Worm (Caenorhabditis elegans): Measurements from ENCODE around the gene dop-3.
A peak's percentile ranks its signal among the peaks of the same experiment; 100 is the strongest.

dop-3 gene

ce11 chrX:6569624-6570023 lies at the start of gene dop-3:
dop-3 (minus strand) TSS chrX:6569724.
- TF ChIP-seq him-1 (tag; optimal IDR thresholded peaks at IDR 0.05) (no peak), dao-5 (tag; optimal IDR thresholded peaks at IDR 0.05) (no peak), W03F9.2 (tag; optimal IDR thresholded peaks at IDR 0.05) (no peak)

- TF ChIP-seq him-1 (tag; optimal IDR thresholded peaks at IDR 0.05), result no peak
- TF ChIP-seq dao-5 (tag; optimal IDR thresholded peaks at IDR 0.05), result no peak
- no peak for TF ChIP-seq W03F9.2 (tag; optimal IDR thresholded peaks at IDR 0.05)
These were observed 49.2 kb upstream of the dop-3 start, which contains the start of gene kqt-1 for ce11 chrX:6618712-6619111. kqt-1 (plus strand) TSS chrX:6619012.

DNA sequence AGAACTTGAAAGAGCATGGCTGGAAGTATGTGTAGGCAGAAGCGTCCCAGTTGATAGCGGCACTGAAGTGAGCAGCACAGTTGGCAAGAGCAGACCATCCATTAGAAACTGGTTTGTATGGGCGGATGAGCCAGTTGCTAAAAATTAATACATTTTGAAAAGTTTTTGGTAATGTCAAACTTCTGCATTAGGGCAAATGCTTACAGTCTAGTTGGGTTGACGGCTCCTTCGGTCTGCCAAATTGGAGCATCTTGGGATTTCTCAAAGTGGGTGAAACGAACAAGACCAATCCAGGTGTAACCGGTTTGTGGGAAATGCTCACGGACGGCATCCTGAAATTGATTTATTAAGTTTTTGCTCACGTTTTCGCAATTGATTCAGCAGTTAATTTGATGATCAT lies 48.1 kb upstream of the dop-3 start:
- TF ChIP-seq W03F9.2 (tag; optimal IDR thresholded peaks at IDR 0.05) (no peak), dao-5 (tag; optimal IDR thresholded peaks at IDR 0.05) (no peak), him-1 (tag; optimal IDR thresholded peaks at IDR 0.05) (no peak)

- no peak for TF ChIP-seq W03F9.2 (tag; optimal IDR thresholded peaks at IDR 0.05)
- no peak for TF ChIP-seq him-1 (tag; optimal IDR thresholded peaks at IDR 0.05)
- TF ChIP-seq dao-5 (tag; optimal IDR thresholded peaks at IDR 0.05), result no peak
These were observed 44.0 kb upstream of the dop-3 start for ce11 chrX:6613537-6613936.

DNA sequence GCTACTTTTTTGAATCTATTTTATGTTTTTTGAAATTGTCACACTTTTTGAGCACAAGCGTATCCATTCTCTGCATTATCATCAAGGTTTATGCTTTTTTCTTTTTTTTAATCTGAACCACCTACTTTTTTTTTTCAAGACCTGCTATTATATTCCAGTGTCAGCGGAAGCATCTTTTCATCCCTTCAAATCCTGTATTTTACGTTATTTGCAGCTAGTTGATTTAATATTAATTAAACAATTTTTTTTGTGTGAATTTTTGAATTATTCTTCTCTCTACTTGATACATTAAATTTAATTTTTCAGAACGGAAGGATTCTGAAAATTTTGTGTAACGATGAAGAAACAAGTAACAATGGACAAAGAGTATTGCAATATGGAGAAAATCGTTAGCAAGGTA lies 40.2 kb upstream of the dop-3 start, which contains the start of gene C25B8.8:
Gene C25B8.8, plus strand, starts transcription at position 301 of the 400 bp plus-strand sequence.
- TF ChIP-seq W03F9.2 (tag; optimal IDR thresholded peaks at IDR 0.05), result no peak
- no peak for TF ChIP-seq him-1 (tag; optimal IDR thresholded peaks at IDR 0.05)
- TF ChIP-seq dao-5 (tag; optimal IDR thresholded peaks at IDR 0.05), result no peak

DNA sequence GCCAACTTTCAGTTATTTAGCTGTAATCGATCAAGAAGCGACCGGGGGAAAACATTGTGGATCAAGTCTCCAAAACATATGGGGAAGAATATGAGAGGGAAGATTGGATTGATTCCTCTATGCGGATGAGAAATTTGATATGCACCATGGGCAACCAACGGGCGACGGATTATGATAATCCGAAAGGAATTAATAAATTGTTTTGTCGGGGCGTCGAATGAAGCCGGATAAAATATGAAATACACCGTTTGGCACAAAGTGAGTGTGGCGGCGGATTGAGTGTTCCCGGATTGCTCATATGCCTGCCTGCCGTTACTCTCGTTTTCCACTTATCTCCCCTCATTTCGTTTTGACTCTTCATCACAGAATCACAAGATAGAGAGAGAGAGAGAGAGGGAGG lies 39.7 kb upstream of the dop-3 start:
- no peak for TF ChIP-seq him-1 (tag; optimal IDR thresholded peaks at IDR 0.05)
- TF ChIP-seq W03F9.2 (tag; optimal IDR thresholded peaks at IDR 0.05), result no peak
- no peak for TF ChIP-seq dao-5 (tag; optimal IDR thresholded peaks at IDR 0.05)

DNA sequence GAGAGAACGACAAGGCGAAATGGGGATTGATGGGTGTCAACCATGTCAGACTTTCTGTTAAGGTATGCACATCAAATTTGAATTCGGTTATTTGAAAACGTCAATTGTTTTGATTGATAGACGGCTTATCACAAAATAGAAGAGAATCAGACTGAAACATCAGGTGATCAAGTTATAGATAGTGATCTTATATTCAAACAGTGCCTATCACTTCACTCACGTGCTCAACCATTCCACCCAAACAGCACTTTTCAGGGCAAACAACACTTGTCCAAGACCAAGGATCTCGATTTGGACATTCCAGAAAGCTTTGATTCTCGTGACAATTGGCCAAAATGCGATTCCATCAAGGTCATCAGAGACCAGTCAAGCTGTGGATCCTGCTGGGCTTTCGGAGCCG lies 38.1 kb upstream of the dop-3 start:
- TF ChIP-seq him-1 (tag; optimal IDR thresholded peaks at IDR 0.05), result no peak
- no peak for TF ChIP-seq dao-5 (tag; optimal IDR thresholded peaks at IDR 0.05)
- no peak for TF ChIP-seq W03F9.2 (tag; optimal IDR thresholded peaks at IDR 0.05)

DNA sequence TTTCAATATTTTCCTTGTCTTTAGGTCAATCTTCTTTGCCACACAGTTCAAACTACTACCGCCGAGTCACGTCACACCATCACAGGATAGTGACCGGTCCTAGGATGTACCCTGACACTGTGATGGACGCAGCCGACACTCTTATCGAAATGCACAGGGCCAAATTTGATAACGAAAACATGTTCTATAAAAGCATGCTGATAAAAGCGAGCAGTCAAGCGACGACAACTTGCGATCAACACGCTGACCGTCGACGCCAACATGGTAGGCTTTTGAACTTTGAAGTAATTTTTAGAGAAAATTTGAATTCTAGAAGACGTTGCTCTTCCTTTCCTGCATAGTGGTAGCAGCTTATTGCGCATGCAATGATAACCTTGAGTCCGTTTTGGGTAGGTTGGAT lies 37.5 kb upstream of the dop-3 start, which contains the start of gene cpr-6:
Gene cpr-6, plus strand, starts transcription at position 217 of the 400 bp plus-strand sequence.
- TF ChIP-seq dao-5 (tag; optimal IDR thresholded peaks at IDR 0.05) (no peak), W03F9.2 (tag; optimal IDR thresholded peaks at IDR 0.05) (no peak), him-1 (tag; optimal IDR thresholded peaks at IDR 0.05) (no peak)

DNA sequence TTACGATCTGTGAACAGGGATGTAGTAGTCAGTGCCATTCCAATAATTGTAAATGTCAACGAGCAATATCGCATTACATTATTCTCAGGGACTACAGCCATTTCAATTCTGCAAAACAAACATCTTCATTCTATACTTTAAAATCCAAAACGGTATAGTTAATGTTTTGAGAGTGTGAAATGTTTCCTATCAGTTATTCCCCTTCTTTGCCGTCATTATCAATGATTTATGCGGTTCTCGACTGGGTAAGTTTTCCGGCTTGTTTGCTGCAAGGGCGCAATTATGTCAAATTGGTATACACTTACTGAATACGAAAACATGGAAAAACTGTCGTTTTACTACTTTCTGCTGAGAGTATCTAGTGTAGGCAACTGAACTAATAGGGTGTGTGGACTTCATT lies 33.6 kb upstream of the dop-3 start, which contains the start of gene F23G4.1:
Gene F23G4.1, minus strand, starts transcription at position 101 of the 400 bp plus-strand sequence.
- TF ChIP-seq dao-5 (tag; optimal IDR thresholded peaks at IDR 0.05) (no peak), W03F9.2 (tag; optimal IDR thresholded peaks at IDR 0.05) (no peak), him-1 (tag; optimal IDR thresholded peaks at IDR 0.05) (no peak)

DNA sequence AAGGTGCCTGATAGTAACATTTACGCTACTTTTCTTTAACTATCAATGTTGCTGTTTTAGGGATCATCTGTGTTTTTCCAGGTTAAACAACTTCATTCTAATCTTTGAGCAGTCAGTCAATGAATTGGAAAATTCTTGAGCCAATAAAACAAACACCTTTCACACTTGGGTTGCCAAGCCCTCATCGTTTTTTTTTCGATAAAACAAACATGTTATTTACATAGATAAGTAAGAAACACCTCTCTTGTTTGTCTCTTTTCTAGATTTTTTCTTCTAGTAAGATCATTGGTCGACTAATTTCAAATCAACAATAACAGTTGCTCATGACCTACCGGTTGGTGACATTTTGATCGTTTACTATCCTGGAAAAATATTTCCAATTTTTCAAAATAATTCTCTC lies 32.4 kb upstream of the dop-3 start:
- TF ChIP-seq dao-5 (tag; optimal IDR thresholded peaks at IDR 0.05) (no peak), him-1 (tag; optimal IDR thresholded peaks at IDR 0.05) (no peak), W03F9.2 (tag; optimal IDR thresholded peaks at IDR 0.05) (no peak)

DNA sequence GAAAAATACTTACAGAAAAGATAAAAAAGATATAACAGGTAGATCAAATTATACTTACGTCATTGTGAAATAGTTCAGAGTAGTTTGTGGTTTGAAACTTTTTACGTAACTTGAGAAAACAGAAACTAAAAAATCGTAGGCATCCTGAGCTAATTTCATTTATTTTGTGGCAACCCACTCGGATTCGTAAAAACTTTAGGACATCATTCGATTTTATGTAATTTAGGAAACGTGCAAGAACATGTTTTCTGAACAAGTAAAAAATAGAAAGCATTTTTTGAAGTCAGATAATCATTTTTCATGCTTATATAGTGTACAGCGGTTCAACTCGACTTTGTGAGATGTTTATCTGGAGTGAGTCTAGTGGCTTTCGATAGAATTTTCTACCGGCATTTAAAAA lies 29.2 kb upstream of the dop-3 start, which contains the start of gene hic-1:
Gene hic-1, minus strand, starts transcription at position 101 of the 400 bp plus-strand sequence.
- TF ChIP-seq W03F9.2 (tag; optimal IDR thresholded peaks at IDR 0.05), result no peak
- no peak for TF ChIP-seq him-1 (tag; optimal IDR thresholded peaks at IDR 0.05)
- TF ChIP-seq dao-5 (tag; optimal IDR thresholded peaks at IDR 0.05), result no peak

DNA sequence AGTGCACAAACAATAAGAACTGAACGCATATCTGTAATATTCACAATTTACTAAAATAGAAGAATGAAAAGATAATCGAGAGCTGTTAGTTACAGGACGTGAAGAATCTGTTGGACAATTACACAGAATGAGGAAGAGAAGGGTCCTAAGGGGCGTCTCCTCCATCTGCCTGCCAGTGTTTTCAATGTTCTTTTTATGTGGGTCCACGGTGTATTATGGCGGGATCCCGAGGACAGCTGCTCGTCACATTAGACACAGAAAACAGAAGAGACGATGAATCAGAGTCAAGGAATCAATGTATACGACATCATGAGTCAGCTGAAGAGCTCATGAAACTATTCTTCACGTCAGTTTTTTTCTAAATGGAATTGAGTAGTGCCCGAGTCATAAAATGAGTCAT lies 27.6 kb upstream of the dop-3 start, which contains the start of gene ttr-6:
Gene ttr-6, minus strand, starts transcription at position 33 of the 400 bp plus-strand sequence.
- TF ChIP-seq him-1 (tag; optimal IDR thresholded peaks at IDR 0.05) (no peak), W03F9.2 (tag; optimal IDR thresholded peaks at IDR 0.05) (no peak), dao-5 (tag; optimal IDR thresholded peaks at IDR 0.05) (no peak)

DNA sequence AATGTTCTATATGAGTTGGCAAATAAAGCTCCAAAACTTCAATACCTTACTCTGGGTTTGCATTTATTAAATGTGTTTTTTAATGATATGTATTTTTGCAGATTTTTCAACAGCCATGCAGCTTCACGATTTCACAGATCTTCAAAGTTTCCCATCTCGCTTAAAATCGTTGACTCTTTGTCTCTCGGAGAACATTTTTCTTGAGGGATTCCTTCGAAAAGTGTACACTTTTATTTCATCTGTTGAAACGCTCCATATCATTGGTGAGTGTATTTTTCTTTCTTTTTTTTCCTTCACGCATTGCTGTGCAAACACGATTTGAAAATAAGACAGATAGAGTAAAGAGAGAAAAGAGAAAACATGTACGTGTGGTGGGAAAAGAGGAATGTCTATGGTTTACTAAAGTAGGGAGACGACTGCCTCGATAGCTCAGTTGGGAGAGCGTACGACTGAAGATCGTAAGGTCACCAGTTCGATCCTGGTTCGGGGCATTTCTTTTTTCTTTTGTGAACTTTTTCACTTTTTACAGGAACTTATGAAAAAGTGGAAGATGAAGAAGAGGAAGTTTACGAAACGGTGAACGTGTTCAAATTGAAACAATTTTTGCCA lies 23.8 kb upstream of the dop-3 start:
- TF ChIP-seq W03F9.2 (tag; optimal IDR thresholded peaks at IDR 0.05) (peak; percentile 75), him-1 (tag; optimal IDR thresholded peaks at IDR 0.05) (peak; percentile 63), dao-5 (tag; optimal IDR thresholded peaks at IDR 0.05) (peak; percentile 77)

- TF ChIP-seq dao-5 (tag; optimal IDR thresholded peaks at IDR 0.05), result no peak
- TF ChIP-seq him-1 (tag; optimal IDR thresholded peaks at IDR 0.05), result no peak
- TF ChIP-seq W03F9.2 (tag; optimal IDR thresholded peaks at IDR 0.05), result no peak
These were observed 22.1 kb upstream of the dop-3 start for ce11 chrX:6591674-6592073.

- TF ChIP-seq him-1 (tag; optimal IDR thresholded peaks at IDR 0.05) (no peak), dao-5 (tag; optimal IDR thresholded peaks at IDR 0.05) (no peak), W03F9.2 (tag; optimal IDR thresholded peaks at IDR 0.05) (no peak)
These were observed 19.0 kb upstream of the dop-3 start, which contains the start of gene fbxl-4 for ce11 chrX:6588495-6588894. fbxl-4 (plus strand) TSS chrX:6588795.
